Worm (Caenorhabditis elegans) whole organism, L4 larva: Measurements from ENCODE around the gene F39G3.2.

Experiments used
- aha-1 ChIP-seq: fragments of 150-350 bp; peaks from one replicate; lab custom pipeline; 2014; ENCODE audit warnings: missing biosample characterization, missing genetic modification characterization
- arid-1 ChIP-seq: fragments of 200-800 bp; sonication (Bioruptor generic); conservative IDR thresholded peaks from 2 replicates; pipeline ENCODE4 v1.3.6; 2022; ENCODE audit warnings: missing genetic modification reagents, missing genetic modification characterization, missing compliant biosample characterization
- fkh-10 ChIP-seq: fragments of 150-350 bp; optimal IDR thresholded peaks from 2 replicates; lab custom pipeline; 2014; ENCODE audit warnings: missing biosample characterization, missing genetic modification reagents, missing genetic modification characterization
- lin-38 ChIP-seq: fragments of 200-800 bp; sonication (Bioruptor generic); IDR thresholded peaks from 2 replicates; pipeline ENCODE4 v1.3.6; 2022; ENCODE audit warnings: missing genetic modification reagents, missing genetic modification characterization, missing compliant biosample characterization
- lin-39 ChIP-seq: fragments of 150-350 bp; optimal IDR thresholded peaks from 2 replicates; lab custom pipeline; 2014; ENCODE audit warnings: missing biosample characterization, missing genetic modification reagents, missing genetic modification characterization
- lir-3 ChIP-seq: sonication (generic microtip); optimal IDR thresholded peaks from 2 replicates; lab custom pipeline; 2016; ENCODE audit warnings: mild to moderate bottlenecking, missing genetic modification characterization, missing compliant biosample characterization
- mxl-3 ChIP-seq: fragments of 200-800 bp; sonication (Bioruptor generic); optimal IDR thresholded peaks from 2 replicates; lab custom pipeline; 2018; ENCODE audit warnings: mild to moderate bottlenecking, missing genetic modification characterization, missing compliant biosample characterization
- nhr-11 ChIP-seq: fragments of 150-350 bp; optimal IDR thresholded peaks from 2 replicates; lab custom pipeline; 2014; ENCODE audit warnings: missing biosample characterization, missing genetic modification characterization
- unc-62 ChIP-seq, 3 experiments: fragments of 150-350 bp in 1 of 3; sonication (generic microtip); optimal IDR thresholded peaks in 2 of 3; peaks in 1 of 3; 1 replicate in 1 of 3; 2 replicates in 2 of 3; lab custom pipeline; 2014 to 2017; ENCODE audit warnings: missing biosample characterization in 3 of 3, missing genetic modification characterization in 3 of 3, missing genetic modification reagents in 3 of 3, missing genotype in 1 of 3

- TF ChIP-seq unc-62 (GFP tag; optimal IDR thresholded peaks at IDR 0.05 in 1 of 2; lab: Kevin White, UChicago) (no peak), unc-62 (tag; optimal IDR thresholded peaks at IDR 0.05; lab: Kevin White, UChicago) (no peak), lin-38 (no peak; the same call in 1 of the 2 replicates), fkh-10 (GFP tag; lab: Kevin White, UChicago) (no peak), arid-1 (GFP tag; lab: Robert Waterston, UW) (no peak), lir-3 (tag; lab: Kevin White, UChicago) (no peak), nhr-11 (no peak), lin-39 (tag; lab: Kevin White, UChicago) (no peak), aha-1 (tag; lab: Kevin White, UChicago) (no peak), mxl-3 (no peak)
These were observed 17.8 kb downstream of the F39G3.2 start, which contains the start of gene pgl-3 for ce11 chrV:4755308-4756029.
